Worm (Caenorhabditis elegans): ENCODE results near the gene R04D3.2.

R04D3.2 gene

DNA sequence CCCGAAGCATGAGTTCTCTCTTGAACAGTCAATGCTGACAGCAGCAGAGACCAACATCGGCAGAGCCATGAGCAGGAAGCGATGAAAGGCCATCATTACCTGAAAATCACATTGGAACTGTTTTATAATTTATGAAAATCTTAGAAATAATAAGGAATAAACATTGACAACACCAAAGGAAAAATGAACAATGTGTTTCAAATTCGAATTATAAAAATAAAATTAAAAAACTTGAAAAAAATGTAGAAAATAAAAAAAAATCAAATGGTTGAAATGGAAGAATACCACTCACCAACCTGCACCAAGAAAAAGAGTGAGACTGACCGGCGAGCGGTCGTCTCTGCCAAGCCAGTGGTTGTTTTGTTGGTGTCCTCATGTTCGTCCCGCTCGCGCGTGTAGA is 4.1 kb upstream of the R04D3.2 start, which contains the start of gene R04D3.3:
Gene R04D3.3 (minus strand): TSS at position 101 of the 400 bp plus-strand sequence.
- TF ChIP-seq cnd-1 (tag; optimal IDR thresholded peaks at IDR 0.05) (no peak), lin-13 (tag; optimal IDR thresholded peaks at IDR 0.05) (no peak), unc-62 (GFP tag; optimal IDR thresholded peaks at IDR 0.05) (no peak), nhr-12 (tag; optimal IDR thresholded peaks at IDR 0.05) (no peak), flh-1 (GFP tag; optimal IDR thresholded peaks at IDR 0.05) (no peak), pha-4 (tag; optimal IDR thresholded peaks at IDR 0.05) (no peak)

DNA sequence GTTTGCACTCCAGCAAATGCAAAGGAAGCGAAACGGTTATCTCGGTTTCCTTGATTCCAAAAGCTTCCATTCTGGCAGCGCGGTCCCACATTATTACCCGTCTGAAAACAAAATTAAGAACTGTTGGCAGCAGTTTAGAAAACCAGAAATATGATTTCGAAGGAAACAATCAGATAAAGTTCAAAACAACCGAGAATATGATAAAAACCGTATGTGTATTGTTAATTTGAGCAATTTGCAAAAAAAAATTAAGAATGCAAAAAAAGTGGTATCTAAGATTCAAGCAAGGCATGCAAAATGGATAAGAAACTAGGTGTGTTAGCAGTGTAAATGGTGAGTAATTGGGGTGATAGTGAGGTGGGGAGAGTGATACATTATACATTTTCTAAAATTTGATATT is 2.3 kb upstream of the R04D3.2 start, which contains the start of gene R04D3.4:
Gene R04D3.4 (minus strand): TSS at position 101 of the 400 bp plus-strand sequence.
- no peak for TF ChIP-seq mab-5 (tag; optimal IDR thresholded peaks at IDR 0.05)
- no peak for TF ChIP-seq ham-2 (GFP tag; optimal IDR thresholded peaks at IDR 0.05)
- no peak for TF ChIP-seq nhr-28 (tag; optimal IDR thresholded peaks at IDR 0.05)
- no peak for TF ChIP-seq lin-32 (GFP tag; optimal IDR thresholded peaks at IDR 0.05)
- no peak for TF ChIP-seq cnd-1 (tag; optimal IDR thresholded peaks at IDR 0.05)
- no peak for TF ChIP-seq drap-1 (GFP tag; optimal IDR thresholded peaks at IDR 0.05)
- no peak for TF ChIP-seq bed-3 (GFP tag; optimal IDR thresholded peaks at IDR 0.05)
- no peak for TF ChIP-seq nhr-12 (tag; optimal IDR thresholded peaks at IDR 0.05)
- TF ChIP-seq ces-1 (GFP tag; optimal IDR thresholded peaks at IDR 0.05), result no peak
- TF ChIP-seq unc-39 (tag; optimal IDR thresholded peaks at IDR 0.05), result no peak
- TF ChIP-seq ztf-11 (tag; optimal IDR thresholded peaks at IDR 0.05), result no peak
- TF ChIP-seq ceh-83 (GFP tag; optimal IDR thresholded peaks at IDR 0.05), result no peak
- no peak for TF ChIP-seq sem-2 (GFP tag; optimal IDR thresholded peaks at IDR 0.05)
- no peak for TF ChIP-seq unc-62 (GFP tag; optimal IDR thresholded peaks at IDR 0.05)
- TF ChIP-seq unc-120 (tag; optimal IDR thresholded peaks at IDR 0.05; ENCODE audit: poor library complexity, severe bottlenecking), result no peak
- TF ChIP-seq zip-8 (tag; optimal IDR thresholded peaks at IDR 0.05), result no peak
- no peak for TF ChIP-seq hlh-1 (tag; optimal IDR thresholded peaks at IDR 0.05)

DNA sequence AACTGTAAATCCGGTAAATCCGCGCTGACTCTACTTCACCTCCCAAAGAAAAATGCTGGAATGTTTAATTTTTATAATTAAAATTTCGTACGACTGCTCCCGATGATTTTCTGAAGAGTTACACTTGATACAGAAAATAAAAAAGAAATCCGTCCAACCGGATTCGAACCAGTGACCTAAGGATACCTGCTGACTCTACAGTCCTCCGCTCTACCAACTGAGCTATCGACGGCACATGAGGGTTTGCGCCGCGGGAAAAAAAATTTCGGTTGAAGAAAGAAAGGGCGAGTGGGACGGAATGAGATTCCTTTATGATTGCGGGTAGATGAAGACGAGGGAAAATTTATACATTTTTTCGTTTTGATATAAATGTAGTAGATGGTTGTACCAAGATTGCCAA is 1.8 kb downstream of the R04D3.2 start:
- TF ChIP-seq lin-13 (tag; optimal IDR thresholded peaks at IDR 0.05) (no peak), nhr-2 (tag; optimal IDR thresholded peaks at IDR 0.05) (no peak), nhr-237 (tag; optimal IDR thresholded peaks at IDR 0.05) (no peak), tbx-8 (GFP tag; optimal IDR thresholded peaks at IDR 0.05) (no peak), ceh-39 (tag; optimal IDR thresholded peaks at IDR 0.05) (no peak), lsy-2 (tag; optimal IDR thresholded peaks at IDR 0.05) (no peak), elt-3 (tag; optimal IDR thresholded peaks at IDR 0.05) (no peak), ham-2 (GFP tag; optimal IDR thresholded peaks at IDR 0.05) (no peak), lin-32 (GFP tag; optimal IDR thresholded peaks at IDR 0.05) (no peak), unc-39 (tag; optimal IDR thresholded peaks at IDR 0.05) (no peak), unc-62 (GFP tag; optimal IDR thresholded peaks at IDR 0.05) (no peak), drap-1 (GFP tag; optimal IDR thresholded peaks at IDR 0.05) (no peak), snpc-4 (tag; optimal IDR thresholded peaks at IDR 0.05) (no peak), ztf-11 (tag; optimal IDR thresholded peaks at IDR 0.05) (no peak), nhr-12 (tag; optimal IDR thresholded peaks at IDR 0.05) (no peak), blmp-1 (tag; optimal IDR thresholded peaks at IDR 0.05) (no peak)

DNA sequence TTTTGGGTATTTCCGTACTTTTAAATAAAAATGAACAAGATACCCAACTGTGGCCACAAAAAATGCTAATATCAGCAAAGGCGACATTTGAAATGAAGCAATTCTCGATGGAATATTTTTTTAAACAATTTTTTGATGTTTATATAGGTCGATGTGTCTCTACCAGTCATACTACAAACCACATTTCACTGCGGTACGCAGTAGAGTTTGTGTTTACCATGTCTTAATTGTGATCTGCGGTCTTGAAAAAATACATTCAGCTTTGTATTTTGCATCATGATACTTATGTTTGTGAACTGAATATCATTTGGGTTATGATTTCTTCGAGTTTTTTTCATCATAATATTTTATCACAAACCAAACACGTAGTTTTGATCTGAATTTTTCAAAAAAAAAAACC is 2.3 kb downstream of the R04D3.2 start, which contains the start of gene cyp-14A4:
Gene cyp-14A4 (minus strand): TSS at position 107 of the 400 bp plus-strand sequence.
- TF ChIP-seq mls-2 (tag; optimal IDR thresholded peaks at IDR 0.05) (no peak), lin-32 (GFP tag; optimal IDR thresholded peaks at IDR 0.05) (no peak), nhr-237 (tag; optimal IDR thresholded peaks at IDR 0.05) (no peak), mab-5 (tag; optimal IDR thresholded peaks at IDR 0.05) (no peak), nhr-2 (tag; optimal IDR thresholded peaks at IDR 0.05) (no peak), elt-1 (tag; optimal IDR thresholded peaks at IDR 0.05; ENCODE audit: borderline replicate concordance, insufficient read depth) (no peak), ces-1 (GFP tag; optimal IDR thresholded peaks at IDR 0.05) (no peak), hlh-1 (tag; optimal IDR thresholded peaks at IDR 0.05) (no peak), ztf-11 (tag; optimal IDR thresholded peaks at IDR 0.05) (no peak), nhr-28 (tag; optimal IDR thresholded peaks at IDR 0.05) (no peak), sptf-1 (tag; optimal IDR thresholded peaks at IDR 0.05) (no peak), sem-2 (GFP tag; optimal IDR thresholded peaks at IDR 0.05) (no peak), unc-62 (GFP tag; optimal IDR thresholded peaks at IDR 0.05) (no peak), lin-13 (tag; optimal IDR thresholded peaks at IDR 0.05) (no peak), unc-120 (tag; optimal IDR thresholded peaks at IDR 0.05; ENCODE audit: poor library complexity, severe bottlenecking) (no peak)

DNA sequence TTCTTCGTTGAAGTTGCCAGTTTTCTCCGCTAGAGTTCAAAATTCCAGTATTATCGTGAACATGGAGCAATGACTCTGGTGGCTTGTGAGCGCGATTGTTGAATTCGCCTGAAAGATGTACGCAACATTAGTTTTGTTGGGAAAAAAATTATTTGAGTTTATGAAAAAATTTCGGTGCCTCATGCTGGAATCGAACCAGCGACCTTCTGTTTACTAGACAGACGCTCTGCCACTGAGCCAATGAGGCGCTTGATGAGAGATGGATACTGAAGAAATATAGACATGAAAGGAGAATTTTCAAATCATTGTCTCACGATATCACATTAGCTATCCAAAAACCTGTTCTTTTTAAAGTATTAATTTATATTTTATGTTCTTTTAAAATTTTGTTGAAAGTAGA is 3.0 kb downstream of the R04D3.2 start:
- TF ChIP-seq elt-1 (tag; optimal IDR thresholded peaks at IDR 0.05; ENCODE audit: borderline replicate concordance, insufficient read depth), result no peak
- no peak for TF ChIP-seq hlh-1 (tag; optimal IDR thresholded peaks at IDR 0.05)
- TF ChIP-seq mep-1 (tag; optimal IDR thresholded peaks at IDR 0.05), result no peak
- no peak for TF ChIP-seq mab-5 (tag; optimal IDR thresholded peaks at IDR 0.05)
- TF ChIP-seq pha-4 (tag; optimal IDR thresholded peaks at IDR 0.05), result no peak
- TF ChIP-seq ztf-11 (tag; optimal IDR thresholded peaks at IDR 0.05), result no peak
- no peak for TF ChIP-seq ces-1 (GFP tag; optimal IDR thresholded peaks at IDR 0.05)
- TF ChIP-seq ceh-43 (GFP tag; optimal IDR thresholded peaks at IDR 0.05), result no peak
- no peak for TF ChIP-seq M03D4.4 (tag; optimal IDR thresholded peaks at IDR 0.05)
- no peak for TF ChIP-seq lin-13 (tag; optimal IDR thresholded peaks at IDR 0.05)
- TF ChIP-seq drap-1 (GFP tag; optimal IDR thresholded peaks at IDR 0.05), result no peak
- TF ChIP-seq nhr-76 (tag; optimal IDR thresholded peaks at IDR 0.05), result no peak
- TF ChIP-seq bed-3 (GFP tag; optimal IDR thresholded peaks at IDR 0.05), result no peak
- TF ChIP-seq cnd-1 (tag; optimal IDR thresholded peaks at IDR 0.05), result no peak
- TF ChIP-seq ham-2 (GFP tag; optimal IDR thresholded peaks at IDR 0.05), result no peak
- no peak for TF ChIP-seq sptf-1 (tag; optimal IDR thresholded peaks at IDR 0.05)

All from whole organism, mixed stage, embryonic.